Fruit fly (Drosophila melanogaster) whole organism, embryonic: ENCODE measurements around the gene cana.
A peak's percentile ranks its signal among the peaks of the same experiment; 100 is the strongest.

ENCODE experiments used
- ATbp ChIP-seq: fragments of 200-800 bp; sonication (Bioruptor generic); optimal IDR thresholded peaks from 2 replicates; lab custom pipeline; 2017; ENCODE audit warnings: missing biosample characterization, mild to moderate bottlenecking, missing genetic modification characterization, missing genetic modification reagents
- Aef1 ChIP-seq: fragments of 200-800 bp; sonication (Bioruptor generic); IDR thresholded peaks from 3 replicates; pipeline ENCODE4 v1.3.6; 2022; ENCODE audit warnings: missing biosample characterization, missing genetic modification characterization
- Asciz ChIP-seq: fragments of 200-800 bp; sonication (Bioruptor generic); optimal IDR thresholded peaks from 2 replicates; lab custom pipeline; 2017; ENCODE audit warnings: missing biosample characterization, mild to moderate bottlenecking, missing genetic modification characterization, missing genetic modification reagents
- Atf-2 ChIP-seq: fragments of 200-800 bp; sonication (Bioruptor generic); optimal IDR thresholded peaks from 2 replicates; lab custom pipeline; 2016; ENCODE audit warnings: missing biosample characterization, missing genetic modification characterization
- CG10147 ChIP-seq: fragments of 200-800 bp; sonication (Bioruptor generic); optimal IDR thresholded peaks from 2 replicates; lab custom pipeline; 2019; ENCODE audit warnings: missing biosample characterization, mild to moderate bottlenecking, missing genetic modification characterization, moderate library complexity
- CG10209 ChIP-seq: fragments of 200-800 bp; sonication (Bioruptor generic); optimal IDR thresholded peaks from 3 replicates; lab custom pipeline; 2017; ENCODE audit warnings: missing biosample characterization, mild to moderate bottlenecking, missing genetic modification characterization, missing genetic modification reagents
- CG1024 ChIP-seq: fragments of 200-800 bp; sonication (Bioruptor generic); IDR thresholded peaks from 2 replicates; pipeline ENCODE4 v1.3.6; 2022; ENCODE audit warnings: missing biosample characterization, missing genetic modification characterization
- CG10267 ChIP-seq: fragments of 200-800 bp; sonication (Bioruptor generic); optimal IDR thresholded peaks from 2 replicates; lab custom pipeline; 2018; ENCODE audit warnings: missing biosample characterization, mild to moderate bottlenecking, missing genetic modification characterization, moderate library complexity
- CG10979 ChIP-seq: fragments of 200-800 bp; sonication (Bioruptor generic); optimal IDR thresholded peaks from 2 replicates; lab custom pipeline; 2018; ENCODE audit warnings: missing biosample characterization, mild to moderate bottlenecking, missing genetic modification characterization, moderate library complexity
- CG12219 ChIP-seq: fragments of 200-800 bp; sonication (Bioruptor generic); optimal IDR thresholded peaks from 3 replicates; lab custom pipeline; 2018; ENCODE audit warnings: missing biosample characterization, mild to moderate bottlenecking, missing genetic modification characterization
- CG15073 ChIP-seq: fragments of 200-800 bp; sonication (Bioruptor generic); optimal IDR thresholded peaks from 2 replicates; lab custom pipeline; 2016; ENCODE audit warnings: missing biosample characterization, missing genetic modification characterization
- CG15269 ChIP-seq: fragments of 200-800 bp; sonication (Bioruptor generic); optimal IDR thresholded peaks from 2 replicates; lab custom pipeline; 2018; ENCODE audit warnings: missing biosample characterization, mild to moderate bottlenecking, missing genetic modification characterization, moderate library complexity
- CG1603 ChIP-seq: fragments of 200-800 bp; sonication (Bioruptor generic); optimal IDR thresholded peaks from 2 replicates; lab custom pipeline; 2019; ENCODE audit warnings: missing biosample characterization, mild to moderate bottlenecking, missing genetic modification characterization, moderate library complexity
- CG17829 ChIP-seq: fragments of 200-800 bp; optimal IDR thresholded peaks from 2 replicates; lab custom pipeline; 2019; ENCODE audit warnings: missing biosample characterization, mild to moderate bottlenecking, missing genetic modification characterization, moderate library complexity
- CG2129 ChIP-seq: fragments of 200-800 bp; sonication (Bioruptor generic); IDR thresholded peaks from 2 replicates; pipeline ENCODE4 v1.3.6; 2022; ENCODE audit warnings: missing biosample characterization, missing genetic modification characterization; ENCODE audit not compliant: partially characterized antibody
- CG2712 ChIP-seq: fragments of 200-800 bp; optimal IDR thresholded peaks from 3 replicates; lab custom pipeline; 2019; ENCODE audit warnings: missing biosample characterization, mild to moderate bottlenecking, missing genetic modification characterization, moderate library complexity
- CG6175 ChIP-seq: fragments of 200-800 bp; sonication (Bioruptor generic); IDR thresholded peaks from 3 replicates; pipeline ENCODE4 v1.3.6; 2022; ENCODE audit warnings: missing biosample characterization, missing genetic modification characterization
- CG6654 ChIP-seq: fragments of 200-800 bp; sonication (Bioruptor generic); optimal IDR thresholded peaks from 2 replicates; lab custom pipeline; 2017; ENCODE audit warnings: missing biosample characterization, mild to moderate bottlenecking, missing genetic modification characterization
- CG6683 ChIP-seq: fragments of 200-800 bp; sonication (Bioruptor generic); optimal IDR thresholded peaks from 2 replicates; lab custom pipeline; 2017; ENCODE audit warnings: missing biosample characterization, mild to moderate bottlenecking, missing genetic modification characterization, missing genetic modification reagents
- CG6813 ChIP-seq: fragments of 200-800 bp; sonication (Bioruptor generic); optimal IDR thresholded peaks from 2 replicates; lab custom pipeline; 2017; ENCODE audit warnings: missing biosample characterization, missing genetic modification characterization, mild to moderate bottlenecking, moderate library complexity, missing genetic modification reagents
- CG8089 ChIP-seq: fragments of 200-800 bp; sonication (Bioruptor generic); optimal IDR thresholded peaks from 3 replicates; lab custom pipeline; 2016; ENCODE audit warnings: missing biosample characterization, missing genetic modification characterization
- CG8924 ChIP-seq: fragments of 200-800 bp; optimal IDR thresholded peaks from 3 replicates; lab custom pipeline; 2019; ENCODE audit warnings: missing biosample characterization, mild to moderate bottlenecking, missing genetic modification characterization, moderate library complexity
- CG9727 ChIP-seq: fragments of 200-800 bp; sonication (Bioruptor generic); optimal IDR thresholded peaks from 3 replicates; lab custom pipeline; 2017; ENCODE audit warnings: missing biosample characterization, mild to moderate bottlenecking, missing genetic modification characterization
- Chrac-16 ChIP-seq: fragments of 200-800 bp; sonication (Bioruptor generic); optimal IDR thresholded peaks from 3 replicates; lab custom pipeline; 2016; ENCODE audit warnings: missing biosample characterization, missing genetic modification characterization
- D19B ChIP-seq: fragments of 200-800 bp; sonication (Bioruptor generic); optimal IDR thresholded peaks from 2 replicates; lab custom pipeline; 2017; ENCODE audit warnings: missing biosample characterization, mild to moderate bottlenecking, missing genetic modification characterization
- H15 ChIP-seq: fragments of 200-800 bp; sonication (Bioruptor generic); IDR thresholded peaks from 3 replicates; pipeline ENCODE4 v1.3.6; 2022; ENCODE audit warnings: missing biosample characterization, missing genetic modification characterization
- HHEX ChIP-seq: fragments of 200-800 bp; sonication (Bioruptor generic); optimal IDR thresholded peaks from 3 replicates; lab custom pipeline; 2017; ENCODE audit warnings: missing biosample characterization, mild to moderate bottlenecking, missing genetic modification characterization, missing genetic modification reagents
- Hey ChIP-seq: fragments of 200-800 bp; sonication (Bioruptor generic); optimal IDR thresholded peaks from 3 replicates; lab custom pipeline; 2018; ENCODE audit warnings: missing biosample characterization, mild to moderate bottlenecking, missing genetic modification characterization
- MTF-1 ChIP-seq: fragments of 200-800 bp; sonication (Bioruptor generic); optimal IDR thresholded peaks from 2 replicates; lab custom pipeline; 2018; ENCODE audit warnings: missing biosample characterization, mild to moderate bottlenecking, missing genetic modification characterization, borderline replicate concordance
- Mrtf ChIP-seq: fragments of 200-800 bp; sonication (Bioruptor generic); IDR thresholded peaks from 3 replicates; pipeline ENCODE4 v1.3.6; 2022; ENCODE audit warnings: missing biosample characterization, missing genetic modification characterization
- NC2α ChIP-seq: fragments of 200-800 bp; sonication (Bioruptor generic); optimal IDR thresholded peaks from 2 replicates; lab custom pipeline; 2016; ENCODE audit warnings: missing biosample characterization, missing genetic modification characterization
- NfI ChIP-seq: fragments of 200-800 bp; sonication (Bioruptor generic); optimal IDR thresholded peaks from 3 replicates; lab custom pipeline; 2018; ENCODE audit warnings: missing biosample characterization, mild to moderate bottlenecking, missing genetic modification characterization, moderate library complexity
- Six4 ChIP-seq: fragments of 200-800 bp; sonication (Bioruptor generic); optimal IDR thresholded peaks from 2 replicates; lab custom pipeline; 2016; ENCODE audit warnings: missing biosample characterization, missing genetic modification characterization
- Spps ChIP-seq: fragments of 200-800 bp; sonication (Bioruptor generic); optimal IDR thresholded peaks from 2 replicates; lab custom pipeline; 2018; ENCODE audit warnings: missing biosample characterization, mild to moderate bottlenecking, missing genetic modification characterization
- al ChIP-seq: fragments of 200-800 bp; sonication (Bioruptor generic); IDR thresholded peaks from 2 replicates; pipeline ENCODE4 v1.3.6; 2022; ENCODE audit warnings: missing biosample characterization, missing genetic modification characterization
- az2 ChIP-seq: fragments of 200-800 bp; sonication (Bioruptor generic); optimal IDR thresholded peaks from 3 replicates; lab custom pipeline; 2016; ENCODE audit warnings: missing biosample characterization, missing genetic modification characterization
- cato ChIP-seq: fragments of 200-800 bp; sonication (Bioruptor generic); optimal IDR thresholded peaks from 2 replicates; lab custom pipeline; 2016; ENCODE audit warnings: missing biosample characterization, missing genetic modification characterization, borderline replicate concordance
- crc ChIP-seq: fragments of 200-800 bp; sonication (Bioruptor generic); optimal IDR thresholded peaks from 2 replicates; lab custom pipeline; 2016; ENCODE audit warnings: missing biosample characterization, missing genetic modification characterization
- ems ChIP-seq: fragments of 200-800 bp; sonication (Bioruptor generic); optimal IDR thresholded peaks from 3 replicates; lab custom pipeline; 2016; ENCODE audit warnings: missing biosample characterization, missing genetic modification characterization
- eve ChIP-seq, 2 experiments: fragments of >200 bp; optimal IDR thresholded peaks; 2 replicates each; lab custom pipeline; 2017; ENCODE audit warnings: missing biosample characterization in 2 of 2, missing genetic modification characterization in 2 of 2
- gcm2 ChIP-seq: fragments of 200-800 bp; sonication (Bioruptor generic); optimal IDR thresholded peaks from 2 replicates; lab custom pipeline; 2016; ENCODE audit warnings: missing biosample characterization, missing genetic modification characterization
- jing ChIP-seq: fragments of 200-800 bp; sonication (Bioruptor generic); optimal IDR thresholded peaks from 2 replicates; lab custom pipeline; 2018; ENCODE audit warnings: missing biosample characterization, mild to moderate bottlenecking, missing genetic modification characterization
- lilli ChIP-seq: fragments of 200-800 bp; sonication (Bioruptor generic); optimal IDR thresholded peaks from 3 replicates; lab custom pipeline; 2016; ENCODE audit warnings: missing biosample characterization, missing genetic modification characterization
- luna ChIP-seq: fragments of 200-800 bp; sonication (Bioruptor generic); optimal IDR thresholded peaks from 2 replicates; lab custom pipeline; 2016; ENCODE audit warnings: missing biosample characterization, missing genetic modification characterization
- onecut ChIP-seq: fragments of 200-800 bp; sonication (Bioruptor generic); IDR thresholded peaks from 2 replicates; pipeline ENCODE4 v1.3.6; 2022; ENCODE audit warnings: missing biosample characterization, missing genetic modification characterization
- sens ChIP-seq: fragments of 200-800 bp; sonication (Bioruptor generic); peaks from one replicate; lab custom pipeline; 2016; ENCODE audit warnings: missing biosample characterization, missing genetic modification characterization
- ttk ChIP-seq: fragments of 200-800 bp; sonication (Bioruptor generic); IDR thresholded peaks from 2 replicates; pipeline ENCODE4 v2.1.2; 2022; ENCODE audit warnings: missing biosample characterization, missing genetic modification characterization
- vfl ChIP-seq: fragments of 200-800 bp; sonication (Bioruptor generic); optimal IDR thresholded peaks from 2 replicates; lab custom pipeline; 2016; ENCODE audit warnings: missing biosample characterization, missing genetic modification characterization
- zen2 ChIP-seq: fragments of 200-800 bp; sonication (Bioruptor generic); IDR thresholded peaks from 3 replicates; pipeline ENCODE4 v1.3.6; 2022; ENCODE audit warnings: missing biosample characterization, missing genetic modification characterization; ENCODE audit not compliant: partially characterized antibody

The cana gene

dm6 chr2L:11268933-11269631, 498 bp upstream of the cana start, which contains the start of gene cmet (continued):
- TF ChIP-seq D19B (GFP tag; lab: Kevin White, UChicago) (no peak), Chrac-16 (peak; percentile 5), CG1024 (peak; percentile 56; the same call in 1 of the 2 replicates), Atf-2 (GFP tag; lab: Kevin White, UChicago) (peak; percentile 44), gcm2 (no peak), Six4 (peak; percentile 45), CG10979 (tag; lab: Kevin White, UChicago) (peak; percentile 43), CG10147 (GFP tag; lab: Kevin White, UChicago) (no peak), luna (GFP tag; lab: Kevin White, UChicago) (peak; percentile 11), NC2α (GFP tag; lab: Kevin White, UChicago) (peak; percentile 6), CG15269 (tag; lab: Kevin White, UChicago) (peak; percentile 46), az2 (peak; percentile 26), CG6813 (GFP tag; lab: Kevin White, UChicago) (no peak), CG17829 (tag; lab: Kevin White, UChicago) (peak; percentile 22), al (GFP tag; lab: Robert Waterston, UW) (peak; percentile 41; the same call in 1 of the 2 replicates), MTF-1 (GFP tag; lab: Kevin White, UChicago) (no peak), Aef1 (0 out of 3 replicates have a peak, but pooled peaks have one; percentile 31), HHEX (no peak), ttk (peak; percentile 22; the same call in 1 of the 2 replicates), CG6175 (GFP tag; lab: Robert Waterston, UW) (no peak), zen2 (peak; percentile 85), crc (peak; percentile 33), vfl (GFP tag; lab: Kevin White, UChicago) (peak; percentile 24), Mrtf (GFP tag; lab: Robert Waterston, UW) (peak; percentile 46; the same call in 2 of the 3 replicates), NfI (peak; percentile 59), Asciz (no peak), CG1603 (tag; lab: Kevin White, UChicago) (peak; percentile 89), CG9727 (peak; percentile 50), eve (GFP tag; optimal IDR thresholded peaks at IDR 0.05; lab: Kevin White, UChicago) (no peak), CG10267 (peak; percentile 65), CG2129 (GFP tag; lab: Robert Waterston, UW) (peak; percentile 59; the same call in 1 of the 2 replicates), CG8089 (GFP tag; lab: Kevin White, UChicago) (no peak), CG10209 (GFP tag; lab: Kevin White, UChicago) (peak; percentile 42), CG6683 (GFP tag; lab: Kevin White, UChicago) (no peak), ATbp (GFP tag; lab: Kevin White, UChicago) (no peak), CG15073 (GFP tag; lab: Kevin White, UChicago) (no peak), Hey (tag; lab: Kevin White, UChicago) (no peak), CG6654 (no peak), sens (peak; percentile 93), onecut (GFP tag; lab: Robert Waterston, UW) (no peak), H15 (GFP tag; lab: Robert Waterston, UW) (peak; percentile 28; the same call in 1 of the 3 replicates), CG2712 (tag; lab: Kevin White, UChicago) (peak; percentile 66), CG8924 (tag; lab: Kevin White, UChicago) (peak; percentile 43), lilli (peak; percentile 79), cato (GFP tag; lab: Kevin White, UChicago) (peak; percentile 23), CG12219 (GFP tag; lab: Kevin White, UChicago) (peak; percentile 28), jing (GFP tag; lab: Kevin White, UChicago) (no peak), ems (GFP tag; lab: Kevin White, UChicago) (peak; percentile 49), Spps (tag; lab: Kevin White, UChicago) (no peak)
